Fruit fly (Drosophila melanogaster) whole organism, embryonic: ENCODE measurements around the gene Muc68D.
A peak's percentile ranks its signal among the peaks of the same experiment; 100 is the strongest.

Experiments
- CG9797 ChIP-seq: fragments of 200-800 bp; sonication (Bioruptor generic); optimal IDR thresholded peaks from 3 replicates; lab custom pipeline; 2018; ENCODE audit warnings: missing biosample characterization, mild to moderate bottlenecking, missing genetic modification characterization
- exex ChIP-seq: fragments of 200-800 bp; sonication (Bioruptor generic); optimal IDR thresholded peaks from 4 replicates; lab custom pipeline; 2018; ENCODE audit warnings: missing biosample characterization, mild to moderate bottlenecking, missing genetic modification characterization, moderate library complexity

DNA sequence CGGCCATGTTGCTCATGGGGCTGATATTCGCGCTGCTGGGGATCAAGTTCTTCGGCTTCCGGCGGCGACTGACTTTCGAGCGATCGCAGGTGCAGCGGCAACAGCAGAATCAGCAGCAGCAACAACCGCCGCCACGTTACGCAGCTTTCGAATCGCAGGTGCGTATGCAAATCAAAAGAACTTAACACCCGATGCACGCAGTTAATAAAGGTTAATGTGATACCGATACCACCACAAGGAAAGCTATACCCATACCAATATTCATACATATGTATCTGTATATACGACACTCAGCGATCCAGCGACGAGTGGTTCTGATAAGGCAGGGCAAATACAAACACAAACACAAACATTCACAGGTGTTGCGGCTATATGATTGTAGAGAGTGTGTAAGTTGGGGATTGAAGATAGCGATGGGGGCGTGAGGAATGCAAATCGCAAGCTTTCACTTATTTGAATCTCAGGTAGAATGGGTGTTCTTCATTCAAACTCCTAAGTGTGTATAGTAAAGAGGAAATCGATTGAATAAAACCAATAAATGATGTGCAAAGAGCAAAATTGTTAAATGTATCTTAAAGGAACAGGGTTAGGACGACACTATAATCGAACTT, 5.5 kb upstream of the Muc68D start:
- TF ChIP-seq exex (tag; lab: Kevin White, UChicago) (peak; percentile 41), CG9797 (GFP tag; lab: Kevin White, UChicago) (no peak)
